Worm (Caenorhabditis elegans) whole organism, L3 larva: ENCODE measurements around the gene srz-37.

Experiments used
- ama-1 ChIP-seq: fragments of 150-350 bp; optimal IDR thresholded peaks from 2 replicates; lab custom pipeline; 2018
- egl-27 ChIP-seq: sonication (generic microtip); optimal IDR thresholded peaks from 4 replicates; lab custom pipeline; 2017; ENCODE audit warnings: missing biosample characterization, missing genetic modification reagents, missing genetic modification characterization
- elt-1 ChIP-seq: fragments of 150-350 bp; optimal IDR thresholded peaks from 2 replicates; lab custom pipeline; 2014; ENCODE audit warnings: missing biosample characterization, missing genetic modification characterization
- pha-4 ChIP-seq: fragments of 150-350 bp; optimal IDR thresholded peaks from 2 replicates; lab custom pipeline; 2014; ENCODE audit warnings: missing biosample characterization, missing genetic modification reagents, missing genetic modification characterization

DNA sequence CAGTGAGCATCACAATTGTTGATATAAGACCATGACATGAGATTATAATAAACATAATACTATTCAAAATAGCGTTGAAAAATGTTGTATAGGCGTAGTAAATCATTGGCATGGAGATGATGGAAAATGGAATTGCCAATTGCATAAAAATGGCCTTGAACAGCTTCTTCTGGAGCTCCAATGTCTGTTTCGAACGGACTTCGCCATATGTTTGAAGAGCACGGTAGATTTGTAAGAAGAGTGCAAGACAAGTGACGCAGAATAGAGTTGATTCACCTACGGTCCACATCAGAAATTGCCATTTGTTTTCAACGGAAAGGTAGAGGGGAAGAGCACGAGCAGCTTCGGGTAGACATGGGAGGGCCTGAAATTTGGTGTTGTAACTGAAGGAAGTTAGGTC, 34.3 kb downstream of the srz-37 start:
- TF ChIP-seq pha-4 (tag; lab: Kevin White, UChicago) (no peak), egl-27 (tag; lab: Kevin White, UChicago) (no peak), ama-1 (no peak), elt-1 (tag; lab: Kevin White, UChicago) (no peak)
